Worm (Caenorhabditis elegans) whole organism, L3 larva: ENCODE results near the gene C04E6.8.

Experiments used
- ZK546.5 ChIP-seq: sonication (generic microtip); optimal IDR thresholded peaks from 2 replicates; lab custom pipeline; 2017; ENCODE audit warnings: missing biosample characterization, missing genetic modification characterization
- fkh-10 ChIP-seq: sonication (generic microtip); optimal IDR thresholded peaks from 2 replicates; lab custom pipeline; 2017; ENCODE audit warnings: missing biosample characterization, missing genetic modification reagents, missing genetic modification characterization
- fos-1 ChIP-seq: fragments of 150-350 bp; optimal IDR thresholded peaks from 2 replicates; lab custom pipeline; 2014; ENCODE audit warnings: missing biosample characterization, missing genetic modification characterization
- lin-39 ChIP-seq: fragments of 150-350 bp; optimal IDR thresholded peaks from 2 replicates; lab custom pipeline; 2018; ENCODE audit warnings: missing biosample characterization, missing genetic modification reagents, missing genetic modification characterization
- nhr-43 ChIP-seq: sonication (generic microtip); optimal IDR thresholded peaks from 2 replicates; lab custom pipeline; 2016; ENCODE audit warnings: mild to moderate bottlenecking, missing genetic modification characterization, missing compliant biosample characterization; ENCODE audit not compliant: poor library complexity, severe bottlenecking
- ztf-4 ChIP-seq: fragments of 150-350 bp; optimal IDR thresholded peaks from 2 replicates; lab custom pipeline; 2014; ENCODE audit warnings: missing biosample characterization, missing genetic modification characterization

DNA sequence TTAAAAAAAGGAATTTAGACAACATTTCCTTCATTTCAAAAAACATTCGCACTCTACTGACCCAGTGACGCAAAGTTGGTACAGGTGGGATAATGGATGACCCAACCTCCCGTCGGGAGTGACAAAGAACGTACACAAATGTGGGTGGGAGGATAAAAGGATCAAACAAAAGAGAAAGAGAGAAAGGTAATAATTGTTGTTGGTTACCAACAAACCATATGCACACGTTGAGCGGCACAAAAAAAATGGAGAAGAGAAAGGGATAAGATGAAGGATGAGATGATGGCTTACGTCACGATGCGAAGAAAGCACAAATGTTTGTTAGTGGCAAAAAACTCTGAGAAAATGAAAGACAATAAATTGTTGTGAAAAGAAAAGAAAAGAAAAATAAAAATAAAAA, 32.0 kb downstream of the C04E6.8 start:
- TF ChIP-seq ZK546.5 (no peak), fkh-10 (GFP tag; lab: Kevin White, UChicago) (no peak), fos-1 (tag; lab: Kevin White, UChicago) (no peak), ztf-4 (tag; lab: Kevin White, UChicago) (no peak), lin-39 (tag; lab: Kevin White, UChicago) (peak; percentile 32), nhr-43 (tag; lab: Kevin White, UChicago) (no peak)
